Fruit fly (Drosophila melanogaster): ENCODE data around the gene jumu.
A peak's percentile ranks its signal among the peaks of the same experiment; 100 is the strongest.

The jumu gene

dm6 chr3R:10350741-10351629 is 1.0 kb downstream of the jumu start (continued):
- peak; percentile 87 for TF ChIP-seq Dek (tag; optimal IDR thresholded peaks at IDR 0.05)
- peak; percentile 46 for TF ChIP-seq Side (GFP tag; optimal IDR thresholded peaks at IDR 0.05)
- peak; percentile 51 for TF ChIP-seq CG6683 (GFP tag; optimal IDR thresholded peaks at IDR 0.05)
- TF ChIP-seq Poxn (GFP tag; IDR thresholded peaks at IDR 0.05): no peak
- peak; percentile 81 for TF ChIP-seq NfI (GFP tag; optimal IDR thresholded peaks at IDR 0.05)
- TF ChIP-seq CG11696 (GFP tag; IDR thresholded peaks at IDR 0.05): no peak
- TF ChIP-seq sisA (GFP tag; IDR thresholded peaks at IDR 0.05): no peak
- TF ChIP-seq yki (optimal IDR thresholded peaks at IDR 0.05): no peak
- no peak for TF ChIP-seq ken (GFP tag; IDR thresholded peaks at IDR 0.05)
- no peak for TF ChIP-seq Doc3 (GFP tag; IDR thresholded peaks at IDR 0.05; ENCODE audit: partially characterized antibody)
- TF ChIP-seq toy (GFP tag; IDR thresholded peaks at IDR 0.05): no peak
- peak; percentile 83 for TF ChIP-seq CG4424 (GFP tag; optimal IDR thresholded peaks at IDR 0.05)
- no peak for TF ChIP-seq gfzf (GFP tag; optimal IDR thresholded peaks at IDR 0.05)
- peak; percentile 70 for TF ChIP-seq pros (GFP tag; optimal IDR thresholded peaks at IDR 0.05)
- TF ChIP-seq lola (GFP tag; optimal IDR thresholded peaks at IDR 0.05): peak in 1 of 3 experiments; percentile 1
- TF ChIP-seq dmrt11E (tag; optimal IDR thresholded peaks at IDR 0.05): peak; percentile 18
- TF ChIP-seq mld (GFP tag; IDR thresholded peaks at IDR 0.05; ENCODE audit: partially characterized antibody): no peak
- TF ChIP-seq Bdp1 (GFP tag; optimal IDR thresholded peaks at IDR 0.05): peak; percentile 46
- no peak for TF ChIP-seq repo (GFP tag; optimal IDR thresholded peaks at IDR 0.05)
- TF ChIP-seq shn (GFP tag; optimal IDR thresholded peaks at IDR 0.05): peak; percentile 74
- TF ChIP-seq CG3847 (GFP tag; IDR thresholded peaks at IDR 0.05): no peak
- no peak for TF ChIP-seq CG31441 (GFP tag; IDR thresholded peaks at IDR 0.05)
- TF ChIP-seq zf30C (GFP tag; optimal IDR thresholded peaks at IDR 0.05): peak; percentile 39
- TF ChIP-seq trem (tag; optimal IDR thresholded peaks at IDR 0.05): peak; percentile 21
- TF ChIP-seq CG3995 (GFP tag; optimal IDR thresholded peaks at IDR 0.05): peak; percentile 58
- TF ChIP-seq H2.0 (GFP tag; IDR thresholded peaks at IDR 0.05): no peak
- TF ChIP-seq CG30403 (GFP tag; optimal IDR thresholded peaks at IDR 0.05): peak; percentile 88
- TF ChIP-seq Awh (GFP tag; IDR thresholded peaks at IDR 0.05): no peak
- peak; percentile 24 for TF ChIP-seq Neu2 (GFP tag; optimal IDR thresholded peaks at IDR 0.05; ENCODE audit: borderline replicate concordance)
- no peak for TF ChIP-seq H15 (GFP tag; IDR thresholded peaks at IDR 0.05)
- TF ChIP-seq so (GFP tag; IDR thresholded peaks at IDR 0.05): no peak
- no peak for TF ChIP-seq CG32532 (GFP tag; IDR thresholded peaks at IDR 0.05)
- TF ChIP-seq Dp (GFP tag; optimal IDR thresholded peaks at IDR 0.05): no peak
- TF ChIP-seq ttk (GFP tag; IDR thresholded peaks at IDR 0.05): no peak
- TF ChIP-seq Fer1 (GFP tag; optimal IDR thresholded peaks at IDR 0.05): peak; percentile 84
- TF ChIP-seq Nf-YA (GFP tag; IDR thresholded peaks at IDR 0.05): no peak
- no peak for TF ChIP-seq CG4360 (GFP tag; IDR thresholded peaks at IDR 0.05)
- no peak for TF ChIP-seq Rfx (GFP tag; IDR thresholded peaks at IDR 0.05)
- TF ChIP-seq CG12071 (GFP tag; optimal IDR thresholded peaks at IDR 0.05): peak; percentile 76
- TF ChIP-seq fd64A (GFP tag; optimal IDR thresholded peaks at IDR 0.05): peak; percentile 79
- TF ChIP-seq org-1 (GFP tag; optimal IDR thresholded peaks at IDR 0.05): peak; percentile 76
- TF ChIP-seq CG17361 (GFP tag; IDR thresholded peaks at IDR 0.05): no peak
- TF ChIP-seq CG3838 (GFP tag; optimal IDR thresholded peaks at IDR 0.05): peak; percentile 52
- peak; percentile 83 for TF ChIP-seq Fer3 (tag; optimal IDR thresholded peaks at IDR 0.05)
- peak; percentile 88 for TF ChIP-seq CG13624 (GFP tag; optimal IDR thresholded peaks at IDR 0.05)
- peak; percentile 62 for TF ChIP-seq gcm2 (GFP tag; optimal IDR thresholded peaks at IDR 0.05)
- TF ChIP-seq Hr39 (optimal IDR thresholded peaks at IDR 0.05): no peak
- no peak for TF ChIP-seq CG34224 (GFP tag; IDR thresholded peaks at IDR 0.05; ENCODE audit: partially characterized antibody)
- TF ChIP-seq peb (GFP tag; IDR thresholded peaks at IDR 0.05): no peak
- TF ChIP-seq Hr78 (GFP tag; optimal IDR thresholded peaks at IDR 0.05): peak in 1 of 2 experiments; percentile 13
